Fruit fly (Drosophila melanogaster) whole organism, embryonic: ENCODE data around the gene BTBD9.

Source experiments
- ATbp ChIP-seq: fragments of 200-800 bp; sonication (Bioruptor generic); optimal IDR thresholded peaks from 2 replicates; lab custom pipeline; 2017; ENCODE audit warnings: missing biosample characterization, mild to moderate bottlenecking, missing genetic modification characterization, missing genetic modification reagents
- Awh ChIP-seq: fragments of 200-800 bp; sonication (Bioruptor generic); IDR thresholded peaks from 2 replicates; pipeline ENCODE4, ENCODE4 v1.3.6; 2022; ENCODE audit warnings: missing biosample characterization, missing genetic modification characterization
- Blimp-1 ChIP-seq: fragments of 200-800 bp; sonication (Bioruptor generic); optimal IDR thresholded peaks from 3 replicates; lab custom pipeline; 2018; ENCODE audit warnings: missing biosample characterization, missing genetic modification characterization, mild to moderate bottlenecking, moderate library complexity, missing genetic modification reagents
- BtbVII ChIP-seq: fragments of 200-800 bp; sonication (Bioruptor generic); optimal IDR thresholded peaks from 3 replicates; lab custom pipeline; 2017; ENCODE audit warnings: missing biosample characterization, mild to moderate bottlenecking, missing genetic modification characterization
- C15 ChIP-seq: fragments of 200-800 bp; sonication (Bioruptor generic); IDR thresholded peaks from 3 replicates; pipeline ENCODE4 v1.3.6; 2022; ENCODE audit warnings: missing biosample characterization, missing genetic modification characterization
- CG11723 ChIP-seq: fragments of 200-800 bp; sonication (Bioruptor generic); optimal IDR thresholded peaks from 2 replicates; lab custom pipeline; 2017; ENCODE audit warnings: missing biosample characterization, mild to moderate bottlenecking, missing genetic modification characterization
- CG12769 ChIP-seq: fragments of 200-800 bp; sonication (Bioruptor generic); optimal IDR thresholded peaks from 2 replicates; lab custom pipeline; 2019; ENCODE audit warnings: missing biosample characterization, mild to moderate bottlenecking, missing genetic modification characterization, moderate library complexity
- CG13775 ChIP-seq: fragments of 200-800 bp; sonication (Bioruptor generic); optimal IDR thresholded peaks from 3 replicates; lab custom pipeline; 2017; ENCODE audit warnings: missing biosample characterization, mild to moderate bottlenecking, missing genetic modification characterization
- CG14710 ChIP-seq: fragments of 200-800 bp; sonication (Bioruptor generic); optimal IDR thresholded peaks from 3 replicates; lab custom pipeline; 2019; ENCODE audit warnings: missing biosample characterization, mild to moderate bottlenecking, missing genetic modification characterization, moderate library complexity
- CG32532 ChIP-seq: fragments of 200-800 bp; sonication (Bioruptor generic); IDR thresholded peaks from 2 replicates; pipeline ENCODE4 v1.3.6; 2022; ENCODE audit warnings: missing biosample characterization, missing genetic modification characterization
- CG33557 ChIP-seq: fragments of 200-800 bp; sonication (Bioruptor generic); optimal IDR thresholded peaks from 2 replicates; lab custom pipeline; 2019; ENCODE audit warnings: missing biosample characterization, mild to moderate bottlenecking, missing genetic modification characterization, moderate library complexity
- CG34376 ChIP-seq: fragments of 200-800 bp; sonication (Bioruptor generic); optimal IDR thresholded peaks from 2 replicates; lab custom pipeline; 2018; ENCODE audit warnings: missing biosample characterization, mild to moderate bottlenecking, missing genetic modification characterization
- CG5953 ChIP-seq: fragments of 200-800 bp; sonication (Bioruptor generic); IDR thresholded peaks from 2 replicates; pipeline ENCODE4 v1.3.6; 2022; ENCODE audit warnings: missing biosample characterization, missing genetic modification characterization
- CG8290 ChIP-seq, 3 experiments: fragments of 200-800 bp; sonication (Bioruptor generic); optimal IDR thresholded peaks; 2 replicates each; lab custom pipeline; 2016 to 2019; ENCODE audit warnings: missing biosample characterization in 3 of 3, missing genetic modification characterization in 3 of 3, mild to moderate bottlenecking in 2 of 3, moderate library complexity in 1 of 3
- CG8924 ChIP-seq: fragments of 200-800 bp; optimal IDR thresholded peaks from 3 replicates; lab custom pipeline; 2019; ENCODE audit warnings: missing biosample characterization, mild to moderate bottlenecking, missing genetic modification characterization, moderate library complexity
- D19B ChIP-seq: fragments of 200-800 bp; sonication (Bioruptor generic); optimal IDR thresholded peaks from 2 replicates; lab custom pipeline; 2017; ENCODE audit warnings: missing biosample characterization, mild to moderate bottlenecking, missing genetic modification characterization
- Deaf1 ChIP-seq: fragments of 200-800 bp; optimal IDR thresholded peaks from 3 replicates; lab custom pipeline; 2019; ENCODE audit warnings: missing biosample characterization, mild to moderate bottlenecking, missing genetic modification characterization, moderate library complexity
- HLHmδ ChIP-seq: fragments of 200-800 bp; sonication (Bioruptor generic); optimal IDR thresholded peaks from 2 replicates; lab custom pipeline; 2018; ENCODE audit warnings: missing biosample characterization, mild to moderate bottlenecking, missing genetic modification characterization, moderate library complexity
- Hand ChIP-seq: fragments of 200-800 bp; sonication (Bioruptor generic); optimal IDR thresholded peaks from 2 replicates; lab custom pipeline; 2017; ENCODE audit warnings: mild to moderate bottlenecking, missing biosample characterization, missing genetic modification reagents, missing genetic modification characterization
- MTF-1 ChIP-seq: fragments of 200-800 bp; sonication (Bioruptor generic); optimal IDR thresholded peaks from 2 replicates; lab custom pipeline; 2018; ENCODE audit warnings: missing biosample characterization, mild to moderate bottlenecking, missing genetic modification characterization, borderline replicate concordance
- Med ChIP-seq: fragments of 200-800 bp; sonication (Bioruptor generic); peaks from one replicate; lab custom pipeline; 2016; ENCODE audit warnings: missing biosample characterization, missing genetic modification characterization, mild to moderate bottlenecking, inconsistent platforms, moderate library complexity
- Mes4 ChIP-seq: fragments of 200-800 bp; sonication (Bioruptor generic); optimal IDR thresholded peaks from 2 replicates; lab custom pipeline; 2016; ENCODE audit warnings: missing biosample characterization, missing genetic modification characterization
- Nf-YB ChIP-seq: fragments of 200-800 bp; sonication (Bioruptor generic); optimal IDR thresholded peaks from 3 replicates; lab custom pipeline; 2019; ENCODE audit warnings: missing biosample characterization, mild to moderate bottlenecking, missing genetic modification characterization, moderate library complexity
- Pdp1 ChIP-seq, 2 experiments: fragments of 200-800 bp; sonication (Bioruptor generic); optimal IDR thresholded peaks; 3 replicates each; lab custom pipeline; 2016; ENCODE audit warnings: missing biosample characterization in 2 of 2, missing genetic modification characterization in 2 of 2, mild to moderate bottlenecking in 1 of 2, moderate library complexity in 1 of 2
- Trl ChIP-seq, 3 experiments: fragments of >200 bp in 2 of 3; fragments of 200-800 bp in 1 of 3; sonication (Bioruptor generic) in 1 of 3; optimal IDR thresholded peaks; 2 replicates in 1 of 3; 3 replicates in 2 of 3; lab custom pipeline; 2016 to 2017; ENCODE audit warnings: missing biosample characterization in 1 of 3, missing genetic modification characterization in 1 of 3
- ash1 ChIP-seq: fragments of 200-800 bp; sonication (Bioruptor generic); optimal IDR thresholded peaks from 2 replicates; lab custom pipeline; 2018; ENCODE audit warnings: missing biosample characterization, mild to moderate bottlenecking, missing genetic modification characterization
- ato ChIP-seq: fragments of 200-800 bp; sonication (Bioruptor generic); IDR thresholded peaks from 2 replicates; pipeline ENCODE4 v1.3.6; 2022; ENCODE audit warnings: missing biosample characterization, missing genetic modification characterization; ENCODE audit not compliant: partially characterized antibody
- caup ChIP-seq: fragments of 200-800 bp; sonication (Bioruptor generic); optimal IDR thresholded peaks from 3 replicates; lab custom pipeline; 2017; ENCODE audit warnings: missing biosample characterization, mild to moderate bottlenecking, missing genetic modification characterization, moderate library complexity; ENCODE audit not compliant: severe bottlenecking
- chinmo ChIP-seq: fragments of 200-800 bp; sonication (Bioruptor generic); IDR thresholded peaks from 4 replicates; pipeline ENCODE4 v1.3.6; 2022; ENCODE audit warnings: missing biosample characterization, missing genetic modification characterization; ENCODE audit not compliant: partially characterized antibody
- ci ChIP-seq: fragments of 200-800 bp; sonication (Bioruptor generic); IDR thresholded peaks from 3 replicates; pipeline ENCODE4 v1.3.6; 2022; ENCODE audit warnings: missing biosample characterization, missing genetic modification characterization
- crol ChIP-seq: fragments of 200-800 bp; sonication (Bioruptor generic); IDR thresholded peaks from 2 replicates; pipeline ENCODE4 v1.3.6; 2022; ENCODE audit warnings: missing biosample characterization, missing genetic modification characterization
- crp ChIP-seq, 2 experiments: fragments of 200-800 bp; sonication (Bioruptor generic); optimal IDR thresholded peaks; 2 replicates in 1 of 2; 3 replicates in 1 of 2; lab custom pipeline; 2017; ENCODE audit warnings: missing biosample characterization in 2 of 2, missing genetic modification characterization in 2 of 2, mild to moderate bottlenecking in 1 of 2, moderate library complexity in 1 of 2
- dmrt99B ChIP-seq: fragments of 200-800 bp; sonication (Bioruptor generic); optimal IDR thresholded peaks from 2 replicates; lab custom pipeline; 2018; ENCODE audit warnings: missing biosample characterization, mild to moderate bottlenecking, missing genetic modification characterization, moderate library complexity
- ewg ChIP-seq: fragments of 200-800 bp; sonication (Bioruptor generic); optimal IDR thresholded peaks from 3 replicates; lab custom pipeline; 2017; ENCODE audit warnings: mild to moderate bottlenecking, missing biosample characterization, missing genetic modification reagents, missing genetic modification characterization
- ken ChIP-seq: fragments of 200-800 bp; sonication (Bioruptor generic); IDR thresholded peaks from 3 replicates; pipeline ENCODE4 v1.3.6; 2022; ENCODE audit warnings: missing biosample characterization, missing genetic modification characterization
- lab ChIP-seq: fragments of 200-800 bp; sonication (Bioruptor generic); optimal IDR thresholded peaks from 3 replicates; lab custom pipeline; 2017; ENCODE audit warnings: missing biosample characterization, missing genetic modification characterization, mild to moderate bottlenecking, moderate library complexity, missing genetic modification reagents
- rib ChIP-seq: fragments of 200-800 bp; sonication (Bioruptor generic); IDR thresholded peaks from 2 replicates; pipeline ENCODE4 v1.3.6; 2022; ENCODE audit warnings: missing biosample characterization, missing genetic modification characterization
- scrt ChIP-seq: fragments of 200-800 bp; sonication (Bioruptor generic); optimal IDR thresholded peaks from 2 replicates; lab custom pipeline; 2018; ENCODE audit warnings: missing biosample characterization, mild to moderate bottlenecking, missing genetic modification characterization, moderate library complexity
- sd ChIP-seq: fragments of 200-800 bp; sonication (Bioruptor generic); optimal IDR thresholded peaks from 3 replicates; lab custom pipeline; 2018; ENCODE audit warnings: missing biosample characterization, mild to moderate bottlenecking, missing genetic modification characterization, moderate library complexity
- sens-2 ChIP-seq: fragments of 200-800 bp; sonication (Bioruptor generic); IDR thresholded peaks from 2 replicates; pipeline ENCODE4 v1.3.6; 2022; ENCODE audit warnings: missing biosample characterization, missing genetic modification characterization
- slp2 ChIP-seq: fragments of 200-800 bp; sonication (Bioruptor generic); optimal IDR thresholded peaks from 2 replicates; lab custom pipeline; 2016; ENCODE audit warnings: missing biosample characterization, missing genetic modification characterization
- sqz ChIP-seq: fragments of 200-800 bp; sonication (Bioruptor generic); optimal IDR thresholded peaks from 3 replicates; lab custom pipeline; 2018; ENCODE audit warnings: missing biosample characterization, mild to moderate bottlenecking, missing genetic modification characterization
- sr ChIP-seq: fragments of 200-800 bp; sonication (Bioruptor generic); IDR thresholded peaks from 3 replicates; pipeline ENCODE4 v1.3.6; 2022; ENCODE audit warnings: missing biosample characterization, missing genetic modification characterization
- stwl ChIP-seq: fragments of 200-800 bp; sonication (Bioruptor generic); optimal IDR thresholded peaks from 3 replicates; lab custom pipeline; 2018; ENCODE audit warnings: missing biosample characterization, mild to moderate bottlenecking, missing genetic modification characterization, moderate library complexity
- yki ChIP-seq: fragments of >200 bp; optimal IDR thresholded peaks from 3 replicates; lab custom pipeline; 2018
- z ChIP-seq: fragments of 200-800 bp; sonication (Bioruptor generic); IDR thresholded peaks from 3 replicates; pipeline ENCODE4 v1.3.6; 2022; ENCODE audit warnings: missing biosample characterization, missing genetic modification characterization

Gene BTBD9

DNA sequence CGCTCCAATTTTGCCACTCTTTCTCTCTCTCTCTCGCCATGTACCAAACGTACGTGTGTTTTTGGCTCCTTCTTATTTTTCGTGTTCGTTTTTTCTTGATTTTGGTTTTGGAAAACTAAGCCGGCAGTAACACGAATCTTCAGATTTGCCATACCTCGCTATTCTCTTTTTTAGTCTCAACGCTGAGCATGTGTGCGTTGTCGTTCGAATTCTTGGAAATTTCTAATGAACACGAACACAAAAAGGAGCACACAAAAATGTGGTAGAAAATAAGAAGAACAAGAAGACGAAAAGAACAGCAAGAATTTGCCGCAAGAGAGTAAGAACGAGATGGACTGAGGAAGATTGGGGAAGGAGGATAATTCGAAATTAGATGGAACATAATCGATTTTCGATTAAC is 40.3 kb downstream of the BTBD9 start (continued):
- no peak for TF ChIP-seq ewg (GFP tag; lab: Kevin White, UChicago)
- no peak for TF ChIP-seq D19B (GFP tag; lab: Kevin White, UChicago)
- TF ChIP-seq CG33557, result no peak
- TF ChIP-seq CG8924 (tag; lab: Kevin White, UChicago), result no peak
- TF ChIP-seq CG13775 (GFP tag; lab: Kevin White, UChicago), result no peak
- peak; percentile 8 for TF ChIP-seq stwl

DNA sequence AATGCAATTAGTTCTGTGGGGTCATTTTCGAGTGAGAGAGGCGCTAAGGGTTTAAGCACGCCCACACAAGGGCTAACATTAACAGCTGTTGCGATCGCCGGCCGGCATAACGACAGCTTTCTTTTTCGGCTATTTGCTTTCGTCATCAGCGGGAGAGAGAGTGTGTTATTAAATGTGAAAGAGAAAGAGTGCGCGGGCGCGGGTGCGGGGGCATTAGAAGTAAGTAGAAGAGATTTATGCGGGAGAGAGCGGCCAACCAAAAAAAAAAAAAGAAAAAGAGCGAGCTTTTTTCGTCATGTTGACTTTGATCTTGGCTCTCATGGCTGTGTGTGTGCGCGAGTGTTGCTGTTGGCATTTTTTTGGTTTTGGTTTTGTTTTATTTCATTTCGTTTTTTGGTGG is 45.8 kb downstream of the BTBD9 start:
- peak; percentile 47 for TF ChIP-seq CG12769 (tag; lab: Kevin White, UChicago)
- TF ChIP-seq z (GFP tag; lab: Robert Waterston, UW), result peak; percentile 84
- peak in 1 of 2 experiments; percentile 59 for TF ChIP-seq crp (GFP tag; optimal IDR thresholded peaks at IDR 0.05; lab: Kevin White, UChicago)
- peak; percentile 51 for TF ChIP-seq sd (tag; lab: Kevin White, UChicago)
- no peak for TF ChIP-seq CG13775 (GFP tag; lab: Kevin White, UChicago)
- peak; percentile 73; the same call in 1 of the 4 replicates for TF ChIP-seq chinmo
- peak; percentile 50; the same call in 1 of the 3 replicates for TF ChIP-seq ci (GFP tag; lab: Robert Waterston, UW)
- TF ChIP-seq CG11723 (GFP tag; lab: Kevin White, UChicago), result no peak
- TF ChIP-seq CG5953, result 0 out of 2 replicates have a peak, but pooled peaks have one; percentile 27
- TF ChIP-seq crol (GFP tag; lab: Robert Waterston, UW), result peak; percentile 96
- peak; percentile 12 for TF ChIP-seq lab (GFP tag; lab: Kevin White, UChicago)
- TF ChIP-seq Awh, result peak; percentile 19; the same call in 1 of the 2 replicates
- TF ChIP-seq yki (lab: Kevin White, UChicago), result peak; percentile 3
- peak; percentile 11 for TF ChIP-seq BtbVII
- peak in 1 of 2 experiments; percentile 57 for TF ChIP-seq Pdp1 (GFP tag; optimal IDR thresholded peaks at IDR 0.05; lab: Kevin White, UChicago)
- no peak for TF ChIP-seq slp2 (GFP tag; lab: Kevin White, UChicago)
- TF ChIP-seq ATbp (GFP tag; lab: Kevin White, UChicago), result peak; percentile 19
- no peak for TF ChIP-seq MTF-1 (GFP tag; lab: Kevin White, UChicago)
- TF ChIP-seq dmrt99B (tag; lab: Kevin White, UChicago), result no peak
- TF ChIP-seq CG34376, result peak; percentile 29
- TF ChIP-seq rib (GFP tag; lab: Robert Waterston, UW), result peak; percentile 65
- peak; percentile 91 for TF ChIP-seq sqz
- TF ChIP-seq Hand (GFP tag; lab: Kevin White, UChicago), result no peak
- TF ChIP-seq Nf-YB (GFP tag; lab: Kevin White, UChicago), result no peak
- no peak for TF ChIP-seq CG8290 (GFP tag; optimal IDR thresholded peaks at IDR 0.05; lab: Kevin White, UChicago)
- no peak for TF ChIP-seq CG8290 (tag; optimal IDR thresholded peaks at IDR 0.05; lab: Kevin White, UChicago)
- peak; percentile 28 for TF ChIP-seq HLHmδ
- TF ChIP-seq C15 (GFP tag; lab: Robert Waterston, UW), result no peak
- peak; percentile 63; the same call in 2 of the 3 replicates for TF ChIP-seq sr (GFP tag; lab: Robert Waterston, UW)
- TF ChIP-seq Mes4, result no peak
- peak; percentile 47; the same call in 1 of the 2 replicates for TF ChIP-seq sens-2
- no peak for TF ChIP-seq CG14710 (tag; lab: Kevin White, UChicago)
- TF ChIP-seq CG32532 (GFP tag; lab: Robert Waterston, UW), result 0 out of 2 replicates have a peak, but pooled peaks have one; percentile 17
- TF ChIP-seq Deaf1 (tag; lab: Kevin White, UChicago), result peak; percentile 62
- peak; percentile 15 for TF ChIP-seq scrt (GFP tag; lab: Kevin White, UChicago)
- TF ChIP-seq caup (GFP tag; lab: Kevin White, UChicago), result no peak
- peak; percentile 80 to 87 for TF ChIP-seq Trl (optimal IDR thresholded peaks at IDR 0.05; lab: Kevin White, UChicago)
- peak; percentile 6 for TF ChIP-seq Trl (GFP tag; optimal IDR thresholded peaks at IDR 0.05; lab: Kevin White, UChicago)
- TF ChIP-seq Blimp-1, result peak; percentile 26
- TF ChIP-seq ato (GFP tag; lab: Robert Waterston, UW), result 0 out of 2 replicates have a peak, but pooled peaks have one; percentile 37
- peak; percentile 73 for TF ChIP-seq Med (GFP tag; lab: Kevin White, UChicago)
- peak; percentile 76; the same call in 2 of the 3 replicates for TF ChIP-seq ken
- peak; percentile 7 for TF ChIP-seq ash1
